Worm (Caenorhabditis elegans): ENCODE measurements around the gene hsd-3.

hsd-3 gene

DNA sequence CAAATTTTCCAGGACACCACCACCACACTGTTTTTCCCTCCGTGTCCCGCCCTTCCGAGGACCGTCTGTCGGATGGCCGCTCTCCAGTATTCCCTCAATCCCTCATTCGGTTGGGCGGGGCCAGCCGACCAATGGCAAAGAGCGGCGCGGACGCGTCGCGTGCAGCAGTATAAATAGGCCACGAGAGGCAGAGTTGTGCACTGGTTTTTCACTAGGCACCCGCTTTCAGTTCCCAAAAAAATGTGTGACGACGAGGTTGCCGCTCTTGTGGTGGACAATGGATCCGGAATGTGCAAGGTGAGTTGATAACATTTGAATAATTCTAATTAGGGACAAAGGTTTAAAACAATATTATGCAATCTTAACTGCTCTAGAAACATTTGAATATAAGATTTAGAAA, 48.7 kb upstream of the hsd-3 start, which contains the start of gene act-4 (continued):
- no peak for TF ChIP-seq T23F11.4 (GFP tag; optimal IDR thresholded peaks at IDR 0.05)
- peak; percentile 49 for TF ChIP-seq ceh-18 (tag; optimal IDR thresholded peaks at IDR 0.05)
- no peak for TF ChIP-seq pat-9 (tag; optimal IDR thresholded peaks at IDR 0.05)
- no peak for TF ChIP-seq ceh-19 (GFP tag; optimal IDR thresholded peaks at IDR 0.05)
- no peak for TF ChIP-seq ceh-9 (tag; optimal IDR thresholded peaks at IDR 0.05)
- no peak for TF ChIP-seq dmd-4 (tag; optimal IDR thresholded peaks at IDR 0.05; ENCODE audit: borderline replicate concordance)
- peak; percentile 15 for TF ChIP-seq F13H6.1 (tag; optimal IDR thresholded peaks at IDR 0.05)
- no peak for TF ChIP-seq odd-2 (tag; optimal IDR thresholded peaks at IDR 0.05)
- TF ChIP-seq hlh-6 (tag; optimal IDR thresholded peaks at IDR 0.05) = no peak
- TF ChIP-seq rnt-1 (tag; optimal IDR thresholded peaks at IDR 0.05) = peak; percentile 29
- no peak for TF ChIP-seq ttx-3 (tag; optimal IDR thresholded peaks at IDR 0.05)
- no peak for TF ChIP-seq Y22D7AL.16 (tag; optimal IDR thresholded peaks at IDR 0.05)
- peak; percentile 13 for TF ChIP-seq elt-4 (tag; optimal IDR thresholded peaks at IDR 0.05)
- TF ChIP-seq lim-6 (tag; optimal IDR thresholded peaks at IDR 0.05) = no peak
- TF ChIP-seq unc-86 (tag; optimal IDR thresholded peaks at IDR 0.05) = no peak
- peak; percentile 56 for TF ChIP-seq ceh-34 (tag; optimal IDR thresholded peaks at IDR 0.05)
- peak; percentile 13 for TF ChIP-seq unc-42 (tag; optimal IDR thresholded peaks at IDR 0.05)
- TF ChIP-seq dve-1 (tag; optimal IDR thresholded peaks at IDR 0.05) = no peak
- TF ChIP-seq nhr-232 (tag; optimal IDR thresholded peaks at IDR 0.05) = no peak
- peak; percentile 49 for TF ChIP-seq C08G9.2 (tag; optimal IDR thresholded peaks at IDR 0.05)
- no peak for TF ChIP-seq ceh-6 (GFP tag; optimal IDR thresholded peaks at IDR 0.05)
- no peak for TF ChIP-seq ahr-1 (tag; optimal IDR thresholded peaks at IDR 0.05)
- peak; percentile 2 for TF ChIP-seq ceh-2 (tag; optimal IDR thresholded peaks at IDR 0.05)
- TF ChIP-seq ceh-14 (tag; optimal IDR thresholded peaks at IDR 0.05) = peak; percentile 11

ce11 chrX:4960910-4961680, 48.0 kb upstream of the hsd-3 start:
- no peak for TF ChIP-seq madf-2 (tag; optimal IDR thresholded peaks at IDR 0.05)
- no peak for TF ChIP-seq ahr-1 (tag; optimal IDR thresholded peaks at IDR 0.05)
- TF ChIP-seq lim-6 (tag; optimal IDR thresholded peaks at IDR 0.05) = no peak
- no peak for TF ChIP-seq fkh-10 (GFP tag; optimal IDR thresholded peaks at IDR 0.05)
- peak; percentile 47 for TF ChIP-seq ceh-19 (GFP tag; optimal IDR thresholded peaks at IDR 0.05)
- no peak for TF ChIP-seq ceh-24 (tag; optimal IDR thresholded peaks at IDR 0.05)
- peak; percentile 27 for TF ChIP-seq tbx-2 (tag; optimal IDR thresholded peaks at IDR 0.05)
- TF ChIP-seq pha-4 (tag; optimal IDR thresholded peaks at IDR 0.05) = no peak
- TF ChIP-seq unc-55 (GFP tag; optimal IDR thresholded peaks at IDR 0.05) = no peak
- no peak for TF ChIP-seq ets-4 (tag; optimal IDR thresholded peaks at IDR 0.05)
- no peak for TF ChIP-seq pax-1 (tag; optimal IDR thresholded peaks at IDR 0.05)
- TF ChIP-seq pha-2 (tag; optimal IDR thresholded peaks at IDR 0.05) = no peak
- TF ChIP-seq odd-2 (tag; optimal IDR thresholded peaks at IDR 0.05) = no peak
- TF ChIP-seq pqm-1 (tag; optimal IDR thresholded peaks at IDR 0.05) = no peak
- no peak for TF ChIP-seq elt-4 (tag; optimal IDR thresholded peaks at IDR 0.05)
- no peak for TF ChIP-seq dmd-4 (tag; optimal IDR thresholded peaks at IDR 0.05; ENCODE audit: borderline replicate concordance)
- TF ChIP-seq ztf-16 (tag; optimal IDR thresholded peaks at IDR 0.05) = no peak
- TF ChIP-seq ceh-34 (tag; optimal IDR thresholded peaks at IDR 0.05) = no peak
- TF ChIP-seq ceh-31 (tag; optimal IDR thresholded peaks at IDR 0.05) = peak; percentile 15
- TF ChIP-seq lin-11 (tag; optimal IDR thresholded peaks at IDR 0.05) = no peak
- TF ChIP-seq zip-5 (tag; optimal IDR thresholded peaks at IDR 0.05) = no peak
- TF ChIP-seq sox-2 (GFP tag; IDR thresholded peaks at IDR 0.05) = peak; percentile 11; the same call in 1 of the 2 replicates
- no peak for TF ChIP-seq C38D4.7 (GFP tag; optimal IDR thresholded peaks at IDR 0.05)
- no peak for TF ChIP-seq K09A11.1 (tag; optimal IDR thresholded peaks at IDR 0.05; ENCODE audit: insufficient read depth)
- no peak for TF ChIP-seq syd-9 (tag; optimal IDR thresholded peaks at IDR 0.05)
- no peak for TF ChIP-seq ceh-14 (tag; optimal IDR thresholded peaks at IDR 0.05)
- no peak for TF ChIP-seq hlh-15 (tag; optimal IDR thresholded peaks at IDR 0.05)
- no peak for TF ChIP-seq hlh-30 (tag; optimal IDR thresholded peaks at IDR 0.05; ENCODE audit: insufficient read depth)
- TF ChIP-seq ceh-30 (tag; optimal IDR thresholded peaks at IDR 0.05) = no peak
- no peak for TF ChIP-seq che-1 (tag; optimal IDR thresholded peaks at IDR 0.05)
- peak; percentile 9 for TF ChIP-seq ceh-9 (tag; optimal IDR thresholded peaks at IDR 0.05)
- no peak for TF ChIP-seq rnt-1 (tag; optimal IDR thresholded peaks at IDR 0.05)
- TF ChIP-seq ceh-18 (tag; optimal IDR thresholded peaks at IDR 0.05) = no peak
- TF ChIP-seq ceh-48 (tag; optimal IDR thresholded peaks at IDR 0.05) = no peak
- TF ChIP-seq fax-1 (tag; optimal IDR thresholded peaks at IDR 0.05) = no peak
- TF ChIP-seq dve-1 (tag; optimal IDR thresholded peaks at IDR 0.05) = no peak
- TF ChIP-seq Y22D7AL.16 (tag; optimal IDR thresholded peaks at IDR 0.05) = no peak
- TF ChIP-seq pag-3 (tag; optimal IDR thresholded peaks at IDR 0.05; ENCODE audit: borderline replicate concordance) = no peak

Data from whole organism, late embryonic.